Fruit fly (Drosophila melanogaster) whole organism, prepupa: Measurements from ENCODE around the gene Cyp4ae1.

Source experiments
- CG3032 ChIP-seq: fragments of 200-800 bp; optimal IDR thresholded peaks from 2 replicates; lab custom pipeline; 2019; ENCODE audit warnings: missing biosample characterization, mild to moderate bottlenecking, missing genetic modification characterization, moderate library complexity
- CG3919 ChIP-seq: fragments of 200-800 bp; sonication (Bioruptor generic); optimal IDR thresholded peaks from 3 replicates; lab custom pipeline; 2016; ENCODE audit warnings: missing biosample characterization, missing genetic modification characterization
- Hr39 ChIP-seq: fragments of 200-800 bp; sonication (Bioruptor generic); optimal IDR thresholded peaks from 2 replicates; lab custom pipeline; 2016; ENCODE audit warnings: missing biosample characterization, missing genetic modification characterization
- Hr4 ChIP-seq: fragments of 200-800 bp; sonication (Bioruptor generic); optimal IDR thresholded peaks from 3 replicates; lab custom pipeline; 2016; ENCODE audit warnings: missing biosample characterization, missing genetic modification characterization
- Smox ChIP-seq: fragments of 200-800 bp; sonication (Bioruptor generic); optimal IDR thresholded peaks from 3 replicates; lab custom pipeline; 2016; ENCODE audit warnings: missing biosample characterization, missing genetic modification characterization
- Sox102F ChIP-seq: fragments of 200-800 bp; sonication (Bioruptor generic); optimal IDR thresholded peaks from 2 replicates; lab custom pipeline; 2016; ENCODE audit warnings: missing biosample characterization, mild to moderate bottlenecking, missing genetic modification characterization
- salr ChIP-seq, 2 experiments: fragments of 200-800 bp; sonication (Bioruptor generic); optimal IDR thresholded peaks; 3 replicates each; lab custom pipeline; 2016 to 2018; ENCODE audit warnings: missing biosample characterization in 2 of 2, missing genetic modification characterization in 2 of 2, mild to moderate bottlenecking in 1 of 2

- TF ChIP-seq salr (GFP tag; optimal IDR thresholded peaks at IDR 0.05; lab: Kevin White, UChicago): no peak
- peak; percentile 53 for TF ChIP-seq Hr4 (GFP tag; lab: Kevin White, UChicago)
- no peak for TF ChIP-seq Smox (GFP tag; lab: Kevin White, UChicago)
- TF ChIP-seq Sox102F (GFP tag; lab: Kevin White, UChicago): no peak
- TF ChIP-seq CG3919 (GFP tag; lab: Kevin White, UChicago): no peak
- no peak for TF ChIP-seq CG3032 (tag; lab: Kevin White, UChicago)
- no peak for TF ChIP-seq Hr39 (GFP tag; lab: Kevin White, UChicago)
These were observed 13.4 kb upstream of the Cyp4ae1 start for dm6 chrX:2165394-2165793.
